Fruit fly (Drosophila melanogaster) whole organism, embryonic: ENCODE measurements around the gene CG31467.
A peak's percentile ranks its signal among the peaks of the same experiment; 100 is the strongest.

Source experiments
- Awh ChIP-seq: fragments of 200-800 bp; sonication (Bioruptor generic); IDR thresholded peaks from 2 replicates; pipeline ENCODE4, ENCODE4 v1.3.6; 2022; ENCODE audit warnings: missing biosample characterization, missing genetic modification characterization
- CG10274 ChIP-seq: fragments of 200-800 bp; sonication (Bioruptor generic); optimal IDR thresholded peaks from 3 replicates; lab custom pipeline; 2017; ENCODE audit warnings: missing biosample characterization, mild to moderate bottlenecking, missing genetic modification characterization
- CG10462 ChIP-seq: fragments of 200-800 bp; sonication (Bioruptor generic); optimal IDR thresholded peaks from 2 replicates; lab custom pipeline; 2016; ENCODE audit warnings: missing biosample characterization, missing genetic modification characterization
- CG10959 ChIP-seq: fragments of 200-800 bp; sonication (Bioruptor generic); IDR thresholded peaks from 2 replicates; pipeline ENCODE4 v1.3.6; 2022; ENCODE audit warnings: missing biosample characterization, missing genetic modification characterization
- CG11398 ChIP-seq: fragments of 200-800 bp; sonication (Bioruptor generic); optimal IDR thresholded peaks from 2 replicates; lab custom pipeline; 2016; ENCODE audit warnings: missing biosample characterization, missing genetic modification characterization
- CG12236 ChIP-seq: fragments of 200-800 bp; sonication (Bioruptor generic); optimal IDR thresholded peaks from 2 replicates; lab custom pipeline; 2016; ENCODE audit warnings: missing biosample characterization, missing genetic modification characterization
- CG1233 ChIP-seq: fragments of 200-800 bp; sonication (Bioruptor generic); optimal IDR thresholded peaks from 4 replicates; lab custom pipeline; 2018; ENCODE audit warnings: missing biosample characterization, mild to moderate bottlenecking, missing genetic modification characterization
- CG15269 ChIP-seq: fragments of 200-800 bp; sonication (Bioruptor generic); optimal IDR thresholded peaks from 2 replicates; lab custom pipeline; 2018; ENCODE audit warnings: missing biosample characterization, mild to moderate bottlenecking, missing genetic modification characterization, moderate library complexity
- CG17359 ChIP-seq: fragments of 200-800 bp; sonication (Bioruptor generic); optimal IDR thresholded peaks from 3 replicates; lab custom pipeline; 2018; ENCODE audit warnings: missing biosample characterization, mild to moderate bottlenecking, missing genetic modification characterization, moderate library complexity
- CG5180 ChIP-seq: fragments of 200-800 bp; sonication (Bioruptor generic); optimal IDR thresholded peaks from 3 replicates; lab custom pipeline; 2017; ENCODE audit warnings: missing biosample characterization, missing genetic modification characterization, mild to moderate bottlenecking, moderate library complexity, missing genetic modification reagents
- CG6254 ChIP-seq: fragments of 200-800 bp; sonication (Bioruptor generic); optimal IDR thresholded peaks from 3 replicates; lab custom pipeline; 2017; ENCODE audit warnings: mild to moderate bottlenecking, missing biosample characterization, missing genetic modification reagents, missing genetic modification characterization
- CG7839 ChIP-seq: fragments of 200-800 bp; sonication (Bioruptor generic); optimal IDR thresholded peaks from 3 replicates; lab custom pipeline; 2018; ENCODE audit warnings: missing biosample characterization, mild to moderate bottlenecking, missing genetic modification characterization, moderate library complexity
- CG9727 ChIP-seq: fragments of 200-800 bp; sonication (Bioruptor generic); optimal IDR thresholded peaks from 3 replicates; lab custom pipeline; 2017; ENCODE audit warnings: missing biosample characterization, mild to moderate bottlenecking, missing genetic modification characterization
- Dek ChIP-seq: fragments of 200-800 bp; sonication (Bioruptor generic); optimal IDR thresholded peaks from 3 replicates; lab custom pipeline; 2019; ENCODE audit warnings: missing biosample characterization, mild to moderate bottlenecking, missing genetic modification characterization, moderate library complexity
- Fer2 ChIP-seq: fragments of 200-800 bp; sonication (Bioruptor generic); optimal IDR thresholded peaks from 2 replicates; lab custom pipeline; 2018; ENCODE audit warnings: missing biosample characterization, mild to moderate bottlenecking, missing genetic modification characterization, moderate library complexity
- Gug ChIP-seq: fragments of 200-800 bp; sonication (Bioruptor generic); IDR thresholded peaks from 4 replicates; pipeline ENCODE4 v1.3.6; 2022; ENCODE audit warnings: missing biosample characterization, missing genetic modification characterization
- HLHmδ ChIP-seq: fragments of 200-800 bp; sonication (Bioruptor generic); optimal IDR thresholded peaks from 2 replicates; lab custom pipeline; 2018; ENCODE audit warnings: missing biosample characterization, mild to moderate bottlenecking, missing genetic modification characterization, moderate library complexity
- Hmx ChIP-seq: fragments of 200-800 bp; sonication (Bioruptor generic); optimal IDR thresholded peaks from 2 replicates; lab custom pipeline; 2016; ENCODE audit warnings: missing biosample characterization, missing genetic modification characterization
- Lpt ChIP-seq: fragments of >200 bp; optimal IDR thresholded peaks from 2 replicates; lab custom pipeline; 2018; ENCODE audit warnings: missing biosample characterization, missing genetic modification characterization
- Med ChIP-seq: fragments of 200-800 bp; sonication (Bioruptor generic); peaks from one replicate; lab custom pipeline; 2016; ENCODE audit warnings: missing biosample characterization, missing genetic modification characterization, mild to moderate bottlenecking, inconsistent platforms, moderate library complexity
- Mes4 ChIP-seq: fragments of 200-800 bp; sonication (Bioruptor generic); optimal IDR thresholded peaks from 2 replicates; lab custom pipeline; 2016; ENCODE audit warnings: missing biosample characterization, missing genetic modification characterization
- PHDP ChIP-seq: fragments of 200-800 bp; sonication (Bioruptor generic); optimal IDR thresholded peaks from 3 replicates; lab custom pipeline; 2018; ENCODE audit warnings: missing biosample characterization, mild to moderate bottlenecking, missing genetic modification characterization, moderate library complexity
- Poxn ChIP-seq: fragments of 200-800 bp; sonication (Bioruptor generic); IDR thresholded peaks from 2 replicates; pipeline ENCODE4 v1.3.6; 2022; ENCODE audit warnings: missing biosample characterization, missing genetic modification characterization
- Scr ChIP-seq: fragments of 200-800 bp; sonication (Bioruptor generic); IDR thresholded peaks from 2 replicates; pipeline ENCODE4 v1.3.6; 2022; ENCODE audit warnings: missing biosample characterization, missing genetic modification characterization; ENCODE audit not compliant: partially characterized antibody
- Side ChIP-seq: fragments of 200-800 bp; sonication (Bioruptor generic); optimal IDR thresholded peaks from 2 replicates; lab custom pipeline; 2016; ENCODE audit warnings: missing biosample characterization, missing genetic modification characterization
- Ssrp ChIP-seq: fragments of 200-800 bp; sonication (Bioruptor generic); optimal IDR thresholded peaks from 2 replicates; lab custom pipeline; 2018; ENCODE audit warnings: missing biosample characterization, mild to moderate bottlenecking, missing genetic modification characterization, moderate library complexity
- Vsx1 ChIP-seq: fragments of 200-800 bp; sonication (Bioruptor generic); optimal IDR thresholded peaks from 2 replicates; lab custom pipeline; 2017; ENCODE audit warnings: missing biosample characterization, mild to moderate bottlenecking, missing genetic modification characterization, missing genetic modification reagents
- Xbp1 ChIP-seq: fragments of 200-800 bp; sonication (Bioruptor generic); optimal IDR thresholded peaks from 3 replicates; lab custom pipeline; 2016; ENCODE audit warnings: missing biosample characterization, mild to moderate bottlenecking, missing genetic modification characterization
- YL-1 ChIP-seq: fragments of 200-800 bp; sonication (Bioruptor generic); optimal IDR thresholded peaks from 3 replicates; lab custom pipeline; 2017; ENCODE audit warnings: missing biosample characterization, mild to moderate bottlenecking, missing genetic modification characterization
- cato ChIP-seq: fragments of 200-800 bp; sonication (Bioruptor generic); optimal IDR thresholded peaks from 2 replicates; lab custom pipeline; 2016; ENCODE audit warnings: missing biosample characterization, missing genetic modification characterization, borderline replicate concordance
- cg ChIP-seq: fragments of 200-800 bp; sonication (Bioruptor generic); optimal IDR thresholded peaks from 3 replicates; lab custom pipeline; 2019; ENCODE audit warnings: missing biosample characterization, mild to moderate bottlenecking, missing genetic modification characterization, moderate library complexity
- chm ChIP-seq: fragments of 200-800 bp; sonication (Bioruptor generic); IDR thresholded peaks from 2 replicates; pipeline ENCODE4 v1.3.6; 2022; ENCODE audit warnings: missing biosample characterization, missing genetic modification characterization
- crc ChIP-seq: fragments of 200-800 bp; sonication (Bioruptor generic); optimal IDR thresholded peaks from 2 replicates; lab custom pipeline; 2016; ENCODE audit warnings: missing biosample characterization, missing genetic modification characterization
- dan ChIP-seq: fragments of 200-800 bp; sonication (Bioruptor generic); IDR thresholded peaks from 2 replicates; pipeline ENCODE4 v1.3.6; 2022; ENCODE audit warnings: missing biosample characterization, missing genetic modification characterization
- dimm ChIP-seq: fragments of 200-800 bp; sonication (Bioruptor generic); IDR thresholded peaks from 2 replicates; pipeline ENCODE4 v1.3.6; 2022; ENCODE audit warnings: missing biosample characterization, missing genetic modification characterization
- emc ChIP-seq: fragments of 200-800 bp; sonication (Bioruptor generic); optimal IDR thresholded peaks from 2 replicates; lab custom pipeline; 2016; ENCODE audit warnings: missing biosample characterization, missing genetic modification characterization
- ems ChIP-seq: fragments of 200-800 bp; sonication (Bioruptor generic); optimal IDR thresholded peaks from 3 replicates; lab custom pipeline; 2016; ENCODE audit warnings: missing biosample characterization, missing genetic modification characterization
- eyg ChIP-seq: fragments of 200-800 bp; sonication (Bioruptor generic); optimal IDR thresholded peaks from 3 replicates; lab custom pipeline; 2016; ENCODE audit warnings: missing biosample characterization, missing genetic modification characterization
- fd102C ChIP-seq: fragments of 200-800 bp; sonication (Bioruptor generic); optimal IDR thresholded peaks from 2 replicates; lab custom pipeline; 2018; ENCODE audit warnings: missing biosample characterization, mild to moderate bottlenecking, missing genetic modification characterization, moderate library complexity
- gfzf ChIP-seq: fragments of 200-800 bp; sonication (Bioruptor generic); optimal IDR thresholded peaks from 2 replicates; lab custom pipeline; 2016; ENCODE audit warnings: missing biosample characterization, mild to moderate bottlenecking, missing genetic modification characterization, moderate library complexity
- hkb ChIP-seq, 2 experiments: fragments of 200-800 bp in 1 of 2; fragments of >200 bp in 1 of 2; sonication (Bioruptor generic) in 1 of 2; IDR thresholded peaks in 1 of 2; optimal IDR thresholded peaks in 1 of 2; 2 replicates each; pipeline versions ENCODE4 v1.3.6 to Lab custom; 2017 to 2022; ENCODE audit warnings: missing biosample characterization in 1 of 2, missing genetic modification characterization in 1 of 2
- jumu ChIP-seq: fragments of 200-800 bp; sonication (Bioruptor generic); optimal IDR thresholded peaks from 3 replicates; lab custom pipeline; 2016; ENCODE audit warnings: missing biosample characterization, missing genetic modification characterization
- lola ChIP-seq, 3 experiments: fragments of >200 bp in 2 of 3; fragments of 200-800 bp in 1 of 3; sonication (Bioruptor generic) in 1 of 3; optimal IDR thresholded peaks; 2 replicates each; lab custom pipeline; 2017 to 2019; ENCODE audit warnings: missing biosample characterization in 3 of 3, missing genetic modification characterization in 3 of 3, mild to moderate bottlenecking in 1 of 3, moderate library complexity in 1 of 3
- peb ChIP-seq: fragments of 200-800 bp; sonication (Bioruptor generic); IDR thresholded peaks from 2 replicates; pipeline ENCODE4 v1.3.6; 2022; ENCODE audit warnings: missing biosample characterization, missing genetic modification characterization
- psq ChIP-seq: fragments of 200-800 bp; sonication (Bioruptor generic); optimal IDR thresholded peaks from 2 replicates; lab custom pipeline; 2017; ENCODE audit warnings: missing biosample characterization, missing genetic modification characterization
- scrt ChIP-seq: fragments of 200-800 bp; sonication (Bioruptor generic); optimal IDR thresholded peaks from 2 replicates; lab custom pipeline; 2018; ENCODE audit warnings: missing biosample characterization, mild to moderate bottlenecking, missing genetic modification characterization, moderate library complexity
- sima ChIP-seq: fragments of 200-800 bp; sonication (Bioruptor generic); optimal IDR thresholded peaks from 2 replicates; lab custom pipeline; 2016; ENCODE audit warnings: missing biosample characterization, missing genetic modification characterization
- sug ChIP-seq: fragments of 200-800 bp; optimal IDR thresholded peaks from 2 replicates; lab custom pipeline; 2019; ENCODE audit warnings: missing biosample characterization, mild to moderate bottlenecking, missing genetic modification characterization, moderate library complexity
- trh ChIP-seq: fragments of 200-800 bp; sonication (Bioruptor generic); optimal IDR thresholded peaks from 2 replicates; lab custom pipeline; 2016; ENCODE audit warnings: missing biosample characterization, missing genetic modification characterization
- vvl ChIP-seq: fragments of 200-800 bp; sonication (Bioruptor generic); IDR thresholded peaks from 2 replicates; pipeline ENCODE4 v1.3.6; 2022; ENCODE audit warnings: missing biosample characterization, missing genetic modification characterization

The CG31467 gene

DNA sequence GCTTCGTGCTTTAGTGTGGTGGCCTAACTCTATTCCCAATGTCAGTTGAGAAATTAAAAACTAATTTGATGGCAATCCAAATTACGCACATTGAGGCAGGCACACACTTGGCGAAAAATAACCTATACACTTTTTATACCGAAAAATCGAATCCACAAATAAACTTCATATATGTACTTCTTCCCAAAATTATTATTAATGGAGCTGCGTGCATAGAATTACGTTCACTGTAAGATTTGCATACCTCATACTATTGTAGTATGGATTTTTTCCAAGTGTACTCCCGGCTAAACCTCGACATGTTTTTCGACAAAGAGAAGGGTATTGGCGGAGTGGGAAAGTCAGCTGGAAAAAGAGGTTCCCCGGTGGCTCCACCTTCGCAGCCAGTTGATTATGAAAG, 22.4 kb downstream of the CG31467 start (continued):
- TF ChIP-seq lola (GFP tag; optimal IDR thresholded peaks at IDR 0.05; lab: Kevin White, UChicago) = no peak
- TF ChIP-seq cg (GFP tag; lab: Kevin White, UChicago) = no peak
- TF ChIP-seq eyg (GFP tag; lab: Kevin White, UChicago) = no peak
- peak; percentile 56 for TF ChIP-seq CG10274 (GFP tag; lab: Kevin White, UChicago)
- TF ChIP-seq Vsx1 (GFP tag; lab: Kevin White, UChicago) = peak; percentile 13
- TF ChIP-seq Med = peak; percentile 93
- peak; percentile 49 for TF ChIP-seq Dek (tag; lab: Kevin White, UChicago)
- peak; percentile 42 for TF ChIP-seq Side (GFP tag; lab: Kevin White, UChicago)
- TF ChIP-seq CG6254 = peak; percentile 56
- TF ChIP-seq Scr (GFP tag; lab: Robert Waterston, UW) = no peak
- TF ChIP-seq CG7839 (tag; lab: Kevin White, UChicago) = peak; percentile 73
- TF ChIP-seq CG1233 (GFP tag; lab: Kevin White, UChicago) = peak; percentile 53
- TF ChIP-seq CG17359 = peak; percentile 88
- peak; percentile 10 for TF ChIP-seq psq (GFP tag; lab: Kevin White, UChicago)
- no peak for TF ChIP-seq sug (tag; lab: Kevin White, UChicago)
- peak; percentile 42 for TF ChIP-seq PHDP (tag; lab: Kevin White, UChicago)
- TF ChIP-seq cato (GFP tag; lab: Kevin White, UChicago) = no peak
- no peak for TF ChIP-seq Fer2
- peak; percentile 35 for TF ChIP-seq scrt (GFP tag; lab: Kevin White, UChicago)
- peak; percentile 63 for TF ChIP-seq Xbp1
- TF ChIP-seq fd102C = no peak
- peak; percentile 44 for TF ChIP-seq CG11398
- TF ChIP-seq Lpt (GFP tag; lab: Kevin White, UChicago) = no peak
- peak; percentile 30 for TF ChIP-seq CG9727 (GFP tag; lab: Kevin White, UChicago)
- no peak for TF ChIP-seq trh (GFP tag; lab: Kevin White, UChicago)
- TF ChIP-seq CG15269 (tag; lab: Kevin White, UChicago) = peak; percentile 73
- no peak for TF ChIP-seq dan (GFP tag; lab: Robert Waterston, UW)
- TF ChIP-seq emc = no peak
- TF ChIP-seq chm (GFP tag; lab: Robert Waterston, UW) = no peak
- TF ChIP-seq peb (GFP tag; lab: Robert Waterston, UW) = peak; percentile 46; the same call in 1 of the 2 replicates
- TF ChIP-seq CG12236 (GFP tag; lab: Kevin White, UChicago) = no peak
- peak; percentile 82 for TF ChIP-seq Awh (GFP tag; lab: Robert Waterston, UW)
- no peak for TF ChIP-seq Poxn (GFP tag; lab: Robert Waterston, UW)
- no peak for TF ChIP-seq YL-1 (GFP tag; lab: Kevin White, UChicago)
- no peak for TF ChIP-seq HLHmδ (GFP tag; lab: Kevin White, UChicago)
- peak; percentile 83 for TF ChIP-seq vvl (GFP tag; lab: Robert Waterston, UW)
- TF ChIP-seq sima (GFP tag; lab: Kevin White, UChicago) = no peak
- TF ChIP-seq dimm = peak; percentile 56; the same call in 1 of the 2 replicates
- TF ChIP-seq Mes4 (GFP tag; lab: Kevin White, UChicago) = peak; percentile 43
- peak; percentile 49 for TF ChIP-seq ems
- TF ChIP-seq CG5180 (GFP tag; lab: Kevin White, UChicago) = peak; percentile 66
- no peak for TF ChIP-seq gfzf (GFP tag; lab: Kevin White, UChicago)
- TF ChIP-seq Ssrp (tag; lab: Kevin White, UChicago) = peak; percentile 69
- TF ChIP-seq Hmx (GFP tag; lab: Kevin White, UChicago) = no peak
- peak; percentile 27 for TF ChIP-seq CG10462 (GFP tag; lab: Kevin White, UChicago)
- TF ChIP-seq hkb (optimal IDR thresholded peaks at IDR 0.05; lab: Kevin White, UChicago) = no peak
- peak; percentile 84 for TF ChIP-seq hkb (GFP tag; IDR thresholded peaks at IDR 0.05; lab: Robert Waterston, UW)
- TF ChIP-seq crc = peak; percentile 29
- TF ChIP-seq Gug (GFP tag; lab: Robert Waterston, UW) = peak; percentile 49; the same call in 1 of the 4 replicates
- TF ChIP-seq CG10959 (GFP tag; lab: Robert Waterston, UW) = no peak; the same call in 1 of the 2 replicates
- peak; percentile 72 for TF ChIP-seq jumu (GFP tag; lab: Kevin White, UChicago)
